Worm (Caenorhabditis elegans) whole organism, mixed stage, embryonic: ENCODE results near the gene vha-15.

Experiments
- M03D4.4 ChIP-seq: sonication (generic microtip); optimal IDR thresholded peaks from 2 replicates; lab custom pipeline; 2017; ENCODE audit warnings: mild to moderate bottlenecking, missing genetic modification characterization, missing compliant biosample characterization
- blmp-1 ChIP-seq: fragments of 150-350 bp; optimal IDR thresholded peaks from 2 replicates; lab custom pipeline; 2014; ENCODE audit warnings: missing biosample characterization, missing genetic modification characterization
- ceh-43 ChIP-seq: fragments of 200-800 bp; sonication (Bioruptor generic); optimal IDR thresholded peaks from 2 replicates; lab custom pipeline; 2018; ENCODE audit warnings: mild to moderate bottlenecking, missing genetic modification characterization, moderate library complexity, missing compliant biosample characterization
- ceh-83 ChIP-seq: fragments of 200-800 bp; sonication (Bioruptor generic); optimal IDR thresholded peaks from 2 replicates; lab custom pipeline; 2018; ENCODE audit warnings: mild to moderate bottlenecking, missing genetic modification characterization, missing compliant biosample characterization
- ces-1 ChIP-seq: fragments of 150-350 bp; optimal IDR thresholded peaks from 2 replicates; lab custom pipeline; 2014; ENCODE audit warnings: missing biosample characterization, missing genetic modification reagents, missing genetic modification characterization
- cnd-1 ChIP-seq: fragments of 200-800 bp; sonication (Bioruptor generic); optimal IDR thresholded peaks from 2 replicates; lab custom pipeline; 2018; ENCODE audit warnings: mild to moderate bottlenecking, missing genetic modification characterization, missing compliant biosample characterization
- drap-1 ChIP-seq: fragments of 200-800 bp; sonication (Bioruptor generic); optimal IDR thresholded peaks from 3 replicates; lab custom pipeline; 2018; ENCODE audit warnings: mild to moderate bottlenecking, missing genetic modification characterization, missing compliant biosample characterization
- elt-1 ChIP-seq: sonication (generic microtip); optimal IDR thresholded peaks from 2 replicates; lab custom pipeline; 2017; ENCODE audit warnings: missing genetic modification characterization, mild to moderate bottlenecking, missing compliant biosample characterization, antibody characterized with exemption, moderate library complexity, borderline replicate concordance; ENCODE audit not compliant: insufficient read depth
- elt-3 ChIP-seq: fragments of 150-350 bp; optimal IDR thresholded peaks from 2 replicates; lab custom pipeline; 2014; ENCODE audit warnings: missing biosample characterization, missing genetic modification characterization
- flh-1 ChIP-seq: fragments of 200-800 bp; sonication (Bioruptor generic); optimal IDR thresholded peaks from 2 replicates; lab custom pipeline; 2018; ENCODE audit warnings: mild to moderate bottlenecking, missing genetic modification characterization, moderate library complexity, missing compliant biosample characterization
- ham-2 ChIP-seq: fragments of 200-800 bp; sonication (Bioruptor generic); optimal IDR thresholded peaks from 2 replicates; lab custom pipeline; 2018; ENCODE audit warnings: mild to moderate bottlenecking, missing genetic modification characterization, missing compliant biosample characterization
- hlh-1 ChIP-seq: fragments of 150-350 bp; optimal IDR thresholded peaks from 2 replicates; lab custom pipeline; 2014; ENCODE audit warnings: missing biosample characterization, missing genetic modification reagents, missing genetic modification characterization
- lin-13 ChIP-seq: fragments of 150-350 bp; optimal IDR thresholded peaks from 2 replicates; lab custom pipeline; 2014; ENCODE audit warnings: missing biosample characterization, missing genetic modification characterization
- lin-32 ChIP-seq: fragments of 200-800 bp; sonication (Bioruptor generic); optimal IDR thresholded peaks from 2 replicates; lab custom pipeline; 2018; ENCODE audit warnings: mild to moderate bottlenecking, missing genetic modification characterization, missing compliant biosample characterization
- lsy-2 ChIP-seq: fragments of 150-350 bp; optimal IDR thresholded peaks from 2 replicates; lab custom pipeline; 2014; ENCODE audit warnings: missing biosample characterization, missing genetic modification characterization
- mab-5 ChIP-seq: fragments of 150-350 bp; optimal IDR thresholded peaks from 2 replicates; lab custom pipeline; 2014; ENCODE audit warnings: missing biosample characterization, missing genetic modification characterization
- mls-2 ChIP-seq: sonication (generic microtip); optimal IDR thresholded peaks from 2 replicates; lab custom pipeline; 2016; ENCODE audit warnings: mild to moderate bottlenecking, missing genetic modification characterization, moderate library complexity, missing compliant biosample characterization
- nhr-12 ChIP-seq: fragments of 150-350 bp; optimal IDR thresholded peaks from 2 replicates; lab custom pipeline; 2014; ENCODE audit warnings: missing biosample characterization, missing genetic modification characterization
- nhr-2 ChIP-seq: fragments of 150-350 bp; optimal IDR thresholded peaks from 2 replicates; lab custom pipeline; 2014; ENCODE audit warnings: missing biosample characterization, missing genetic modification characterization
- nhr-28 ChIP-seq: fragments of 150-350 bp; optimal IDR thresholded peaks from 2 replicates; lab custom pipeline; 2014; ENCODE audit warnings: missing biosample characterization, missing genetic modification characterization
- nhr-76 ChIP-seq: sonication (generic microtip); optimal IDR thresholded peaks from 2 replicates; lab custom pipeline; 2017; ENCODE audit warnings: missing biosample characterization, missing genetic modification characterization
- pha-4 ChIP-seq: fragments of 150-350 bp; optimal IDR thresholded peaks from 2 replicates; lab custom pipeline; 2018; ENCODE audit warnings: missing biosample characterization, missing genetic modification reagents, missing genetic modification characterization
- sem-2 ChIP-seq: fragments of 200-800 bp; sonication (Bioruptor generic); optimal IDR thresholded peaks from 2 replicates; lab custom pipeline; 2018; ENCODE audit warnings: mild to moderate bottlenecking, missing genetic modification characterization, missing compliant biosample characterization
- snpc-4 ChIP-seq: fragments of 150-350 bp; optimal IDR thresholded peaks from 2 replicates; lab custom pipeline; 2014; ENCODE audit warnings: missing biosample characterization, missing genetic modification characterization
- sptf-1 ChIP-seq: sonication (generic microtip); optimal IDR thresholded peaks from 2 replicates; lab custom pipeline; 2017; ENCODE audit warnings: mild to moderate bottlenecking, missing genetic modification characterization, moderate library complexity, missing compliant biosample characterization
- tbx-8 ChIP-seq: fragments of 200-800 bp; sonication (Bioruptor generic); optimal IDR thresholded peaks from 2 replicates; lab custom pipeline; 2018; ENCODE audit warnings: mild to moderate bottlenecking, missing genetic modification characterization, moderate library complexity, missing compliant biosample characterization
- unc-62 ChIP-seq: fragments of 150-350 bp; optimal IDR thresholded peaks from 2 replicates; lab custom pipeline; 2014; ENCODE audit warnings: missing biosample characterization, missing genetic modification reagents, missing genetic modification characterization
- zip-8 ChIP-seq: fragments of 150-350 bp; optimal IDR thresholded peaks from 2 replicates; lab custom pipeline; 2014; ENCODE audit warnings: missing biosample characterization, missing genetic modification characterization
- ztf-11 ChIP-seq: fragments of 150-350 bp; optimal IDR thresholded peaks from 2 replicates; lab custom pipeline; 2014; ENCODE audit warnings: missing biosample characterization, missing genetic modification characterization

vha-15 gene

DNA sequence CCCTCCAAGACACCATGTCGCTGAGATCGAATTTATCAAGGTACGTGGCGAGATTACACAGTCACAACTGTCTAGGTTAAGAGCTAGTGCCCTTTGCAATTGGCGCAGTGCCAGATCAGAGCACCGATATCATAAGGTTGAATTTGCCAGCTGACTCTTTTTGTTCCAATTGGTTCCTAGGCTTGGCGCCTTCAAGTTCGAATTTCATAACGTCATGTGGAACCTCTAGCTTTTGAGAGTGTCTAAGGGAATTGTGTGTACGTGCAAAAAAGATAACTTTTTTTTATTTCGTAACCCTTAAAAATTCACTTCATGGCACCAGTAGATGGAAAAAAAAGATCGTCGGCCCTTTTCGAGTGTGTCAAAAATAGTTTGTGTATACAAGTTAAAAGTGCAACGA, 21.5 kb upstream of the vha-15 start:
- TF ChIP-seq drap-1 (GFP tag; lab: Kevin White, UChicago): no peak
- no peak for TF ChIP-seq flh-1 (GFP tag; lab: Kevin White, UChicago)
- TF ChIP-seq M03D4.4 (tag; lab: Kevin White, UChicago): no peak
- TF ChIP-seq elt-3 (tag; lab: Kevin White, UChicago): no peak
- TF ChIP-seq ztf-11: no peak
- no peak for TF ChIP-seq zip-8 (tag; lab: Kevin White, UChicago)
- no peak for TF ChIP-seq lin-32 (GFP tag; lab: Kevin White, UChicago)
- no peak for TF ChIP-seq mab-5 (tag; lab: Kevin White, UChicago)

DNA sequence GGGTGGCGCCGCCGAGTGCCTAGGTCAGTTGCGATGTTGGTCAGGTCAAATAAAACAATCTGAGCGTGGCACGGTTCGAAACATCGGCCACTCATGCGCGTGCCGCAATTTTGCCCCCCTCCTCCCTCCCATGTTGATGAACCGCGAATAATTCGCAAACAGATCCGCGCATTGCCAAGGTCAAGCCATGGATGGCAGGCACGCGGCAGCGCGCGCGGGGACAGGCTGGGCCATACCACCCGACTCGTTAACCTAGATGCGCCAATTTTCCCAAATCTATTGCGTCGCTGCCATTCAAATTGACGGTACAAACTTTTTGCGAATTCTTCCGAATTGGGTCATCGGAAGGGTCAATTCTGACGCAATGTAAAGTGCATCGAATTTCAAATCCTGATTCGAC, 21.0 kb upstream of the vha-15 start:
- TF ChIP-seq ham-2 (GFP tag; lab: Kevin White, UChicago) (peak; percentile 84), mls-2 (tag; lab: Kevin White, UChicago) (peak; percentile 48), lin-13 (tag; lab: Kevin White, UChicago) (no peak), ces-1 (GFP tag; lab: Kevin White, UChicago) (no peak), sptf-1 (tag; lab: Kevin White, UChicago) (peak; percentile 67), M03D4.4 (tag; lab: Kevin White, UChicago) (peak; percentile 3)
- TF ChIP-seq, all 35 proteins: peak for 4

DNA sequence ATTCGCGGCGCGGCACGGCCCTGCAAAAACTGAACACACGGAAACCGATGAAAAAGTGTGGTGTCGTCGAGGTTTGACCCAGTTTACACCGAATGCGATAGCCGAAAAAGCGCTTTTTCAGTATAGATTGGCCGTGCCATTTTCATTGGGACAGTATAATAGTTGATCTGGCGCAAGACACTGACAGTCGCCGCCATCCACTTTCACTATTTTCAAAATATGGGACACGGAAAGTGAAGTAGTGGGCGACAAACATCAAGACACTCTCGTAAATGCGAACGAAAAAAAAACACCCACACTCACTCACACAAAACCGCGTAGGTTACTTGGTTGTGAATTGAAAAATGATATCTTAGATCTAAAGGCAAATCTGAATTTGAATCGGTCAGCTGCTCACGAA, 18.7 kb upstream of the vha-15 start:
- TF ChIP-seq nhr-28 (tag; lab: Kevin White, UChicago) (no peak), elt-1 (no peak), lin-32 (GFP tag; lab: Kevin White, UChicago) (peak; percentile 45), tbx-8 (GFP tag; lab: Kevin White, UChicago) (no peak), nhr-12 (tag; lab: Kevin White, UChicago) (no peak), blmp-1 (tag; lab: Kevin White, UChicago) (peak; percentile 52)

DNA sequence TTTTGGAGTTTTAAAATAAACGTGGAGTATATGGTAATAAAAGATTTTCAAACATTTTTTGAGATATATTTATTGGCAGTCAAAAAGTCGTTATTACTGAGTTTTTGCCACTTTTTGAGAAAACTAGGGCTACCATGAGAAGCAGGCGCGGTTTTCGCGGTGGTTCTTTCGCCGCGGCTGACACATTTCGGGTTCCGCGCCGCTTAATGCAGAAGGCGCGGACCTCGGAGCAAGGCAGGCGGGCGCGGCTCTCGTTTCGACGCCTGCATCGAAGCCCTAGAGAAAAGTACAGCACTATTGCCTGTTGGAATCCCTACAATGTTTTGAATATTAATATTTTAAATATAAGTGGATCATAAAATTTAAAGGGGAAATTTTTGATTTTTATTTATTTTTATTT, 18.3 kb upstream of the vha-15 start:
- TF ChIP-seq ceh-43 (GFP tag; lab: Kevin White, UChicago): no peak
- TF ChIP-seq ztf-11: no peak
- no peak for TF ChIP-seq nhr-12 (tag; lab: Kevin White, UChicago)
- TF ChIP-seq sptf-1 (tag; lab: Kevin White, UChicago): no peak
- TF ChIP-seq sem-2 (GFP tag; lab: Kevin White, UChicago): no peak
- no peak for TF ChIP-seq zip-8 (tag; lab: Kevin White, UChicago)
- TF ChIP-seq ces-1 (GFP tag; lab: Kevin White, UChicago): no peak
- TF ChIP-seq drap-1 (GFP tag; lab: Kevin White, UChicago): no peak
- no peak for TF ChIP-seq ham-2 (GFP tag; lab: Kevin White, UChicago)
- TF ChIP-seq cnd-1 (tag; lab: Kevin White, UChicago): no peak
- no peak for TF ChIP-seq unc-62 (GFP tag; lab: Kevin White, UChicago)
- no peak for TF ChIP-seq flh-1 (GFP tag; lab: Kevin White, UChicago)
- no peak for TF ChIP-seq hlh-1

DNA sequence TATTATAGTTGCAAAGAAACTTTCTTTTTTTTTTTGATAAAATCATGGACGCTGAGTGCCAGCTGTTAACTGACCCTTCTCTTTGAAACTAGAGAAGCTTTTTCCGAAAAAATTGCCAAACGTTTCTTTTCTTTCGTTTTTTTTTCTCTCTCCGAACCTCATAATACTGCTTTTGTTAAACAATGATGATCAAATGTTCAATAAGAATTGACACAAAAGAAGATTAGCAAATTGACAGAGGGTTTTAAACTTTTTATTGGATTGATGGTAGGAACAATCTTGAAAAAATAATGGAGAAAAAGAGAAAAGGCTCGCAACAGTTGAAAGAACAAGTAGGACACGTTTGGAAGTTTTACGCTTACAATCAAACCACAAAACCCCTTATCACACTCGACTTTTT, 16.9 kb upstream of the vha-15 start, which contains the start of gene hex-1:
Gene hex-1 (plus strand): TSS at position 301 of the 400 bp plus-strand sequence.
- TF ChIP-seq ces-1 (GFP tag; lab: Kevin White, UChicago) (no peak), ceh-83 (GFP tag; lab: Kevin White, UChicago) (no peak), lin-32 (GFP tag; lab: Kevin White, UChicago) (no peak), lin-13 (tag; lab: Kevin White, UChicago) (no peak), nhr-12 (tag; lab: Kevin White, UChicago) (no peak), nhr-2 (tag; lab: Kevin White, UChicago) (no peak), ham-2 (GFP tag; lab: Kevin White, UChicago) (no peak), mls-2 (tag; lab: Kevin White, UChicago) (no peak), snpc-4 (tag; lab: Kevin White, UChicago) (no peak), lsy-2 (no peak), nhr-76 (tag; lab: Kevin White, UChicago) (no peak), pha-4 (tag; lab: Kevin White, UChicago) (no peak), unc-62 (GFP tag; lab: Kevin White, UChicago) (no peak), tbx-8 (GFP tag; lab: Kevin White, UChicago) (no peak), zip-8 (tag; lab: Kevin White, UChicago) (no peak)
- TF ChIP-seq, all 35 proteins: peak for 0
